Worm (Caenorhabditis elegans) whole organism, early embryonic: ENCODE data around the gene oac-50.

Source experiments
- ama-1 ChIP-seq: fragments of 150-350 bp; optimal IDR thresholded peaks from 2 replicates; lab custom pipeline; 2014
- ets-7 ChIP-seq: sonication (generic microtip); optimal IDR thresholded peaks from 2 replicates; lab custom pipeline; 2016; ENCODE audit warnings: missing genotype, missing genetic modification characterization, missing compliant biosample characterization
- flt-1 ChIP-seq: fragments of 200-800 bp; sonication (Bioruptor generic); IDR thresholded peaks from 2 replicates; pipeline ENCODE4 v1.3.6; 2022; ENCODE audit warnings: missing genetic modification characterization, missing compliant biosample characterization
- hmbx-1 ChIP-seq: sonication (generic microtip); optimal IDR thresholded peaks from 2 replicates; lab custom pipeline; 2016; ENCODE audit warnings: mild to moderate bottlenecking, missing genetic modification characterization, missing compliant biosample characterization
- hnd-1 ChIP-seq: sonication (generic microtip); optimal IDR thresholded peaks from 2 replicates; lab custom pipeline; 2016; ENCODE audit warnings: missing genetic modification characterization, missing compliant biosample characterization
- scrt-1 ChIP-seq: fragments of 200-800 bp; sonication (Bioruptor generic); IDR thresholded peaks from 2 replicates; pipeline ENCODE4 v1.3.6; 2022; ENCODE audit warnings: missing genetic modification characterization, missing compliant biosample characterization
- sea-1 ChIP-seq: fragments of 200-800 bp; sonication (Bioruptor generic); conservative IDR thresholded peaks from 2 replicates; pipeline ENCODE4 v1.3.6; 2022; ENCODE audit warnings: missing genetic modification characterization, missing compliant biosample characterization
- tbx-11 ChIP-seq: fragments of 200-800 bp; sonication (Bioruptor generic); IDR thresholded peaks from 2 replicates; pipeline ENCODE4 v1.3.6; 2022; ENCODE audit warnings: missing genetic modification characterization, missing compliant biosample characterization
- tbx-37 ChIP-seq: fragments of 200-800 bp; sonication (Bioruptor generic); conservative IDR thresholded peaks from 2 replicates; pipeline ENCODE4 v1.3.6; 2022; ENCODE audit warnings: missing genetic modification reagents, missing genetic modification characterization, missing compliant biosample characterization

ce11 chrV:9094060-9094628 is 20.8 kb upstream of the oac-50 start:
- TF ChIP-seq ama-1 (lab: Kevin White, UChicago) (no peak), sea-1 (no peak), scrt-1 (GFP tag; lab: Robert Waterston, UW) (no peak), tbx-37 (no peak), hmbx-1 (no peak), ets-7 (tag; lab: Kevin White, UChicago) (no peak), hnd-1 (tag; lab: Kevin White, UChicago) (no peak), flt-1 (no peak), tbx-11 (no peak)
